Worm (Caenorhabditis elegans) whole organism, late embryonic: Measurements from ENCODE around the gene lips-11.

Experiments
- dmd-4 ChIP-seq: sonication (generic microtip); optimal IDR thresholded peaks from 2 replicates; lab custom pipeline; 2016; ENCODE audit warnings: borderline replicate concordance, missing genetic modification characterization, missing compliant biosample characterization
- elt-2 ChIP-seq: sonication (generic microtip); optimal IDR thresholded peaks from 2 replicates; lab custom pipeline; 2016; ENCODE audit warnings: missing genetic modification reagents, missing genetic modification characterization, missing compliant biosample characterization
- fkh-10 ChIP-seq: fragments of 150-350 bp; optimal IDR thresholded peaks from 2 replicates; lab custom pipeline; 2014; ENCODE audit warnings: missing biosample characterization, missing genetic modification reagents, missing genetic modification characterization
- hlh-6 ChIP-seq: sonication (generic microtip); optimal IDR thresholded peaks from 2 replicates; lab custom pipeline; 2016; ENCODE audit warnings: missing genotype, missing genetic modification characterization, missing compliant biosample characterization
- rnt-1 ChIP-seq: sonication (generic microtip); optimal IDR thresholded peaks from 2 replicates; lab custom pipeline; 2016; ENCODE audit warnings: missing genetic modification characterization, missing compliant biosample characterization

DNA sequence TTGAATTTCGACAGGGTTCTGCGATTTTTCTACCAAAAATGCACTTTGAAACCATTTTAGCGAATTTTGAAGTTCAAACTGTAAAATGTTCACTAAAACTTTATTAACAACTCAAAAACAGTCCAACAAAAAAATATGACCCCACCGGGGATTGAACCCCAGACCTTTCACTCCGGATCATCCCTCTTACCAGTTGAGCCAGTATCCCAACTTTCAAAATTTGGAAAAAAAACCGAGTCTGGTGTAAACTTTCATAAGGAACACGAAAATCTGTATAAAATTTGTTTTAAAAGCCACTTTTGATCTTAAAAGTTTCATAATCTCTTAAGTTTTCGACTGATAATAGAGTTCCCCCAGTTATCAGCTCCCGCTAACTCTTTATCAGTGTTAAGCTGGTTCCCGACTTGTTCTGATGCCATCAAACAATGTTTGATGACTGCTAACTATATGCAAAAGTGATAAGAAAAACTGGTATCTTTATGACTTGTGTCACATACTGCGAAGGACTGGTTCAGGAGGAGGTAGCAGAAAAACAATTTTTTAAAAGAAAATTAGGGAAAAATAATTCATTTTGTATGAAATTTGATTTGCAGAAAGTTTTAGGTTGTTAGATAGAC is 7.2 kb downstream of the lips-11 start:
- no peak for TF ChIP-seq rnt-1
- no peak for TF ChIP-seq hlh-6 (tag; lab: Kevin White, UChicago)
- TF ChIP-seq dmd-4 (tag; lab: Kevin White, UChicago): no peak
- TF ChIP-seq fkh-10 (GFP tag; lab: Kevin White, UChicago): no peak
- peak; percentile 99 for TF ChIP-seq elt-2 (tag; lab: Kevin White, UChicago)
